Worm (Caenorhabditis elegans) whole organism, young adult: ENCODE measurements around the gene xbx-3.

Experiments used
- B0336.3 ChIP-seq: fragments of 200-800 bp; sonication (Bioruptor generic); IDR thresholded peaks from 2 replicates; pipeline ENCODE4 v1.3.6; 2022; ENCODE audit warnings: missing genetic modification characterization, missing compliant biosample characterization
- K11D2.4 ChIP-seq: fragments of 200-800 bp; sonication (Bioruptor generic); IDR thresholded peaks from 2 replicates; pipeline ENCODE4 v1.3.6; 2022; ENCODE audit warnings: missing genetic modification reagents, missing genetic modification characterization, missing compliant biosample characterization
- T07F8.4 ChIP-seq: sonication (generic microtip); optimal IDR thresholded peaks from 2 replicates; lab custom pipeline; 2016; ENCODE audit warnings: mild to moderate bottlenecking, missing genetic modification characterization, moderate library complexity, missing compliant biosample characterization
- Y79H2A.3 ChIP-seq: fragments of 200-800 bp; sonication (Bioruptor generic); conservative IDR thresholded peaks from 2 replicates; pipeline ENCODE4 v1.3.6; 2022; ENCODE audit warnings: missing genetic modification reagents, missing genetic modification characterization, missing compliant biosample characterization
- ceh-79 ChIP-seq: sonication (generic microtip); optimal IDR thresholded peaks from 2 replicates; lab custom pipeline; 2017; ENCODE audit warnings: mild to moderate bottlenecking, missing genetic modification characterization, missing compliant biosample characterization
- dpl-1 ChIP-seq: fragments of 150-350 bp; optimal IDR thresholded peaks from 2 replicates; lab custom pipeline; 2014; ENCODE audit warnings: missing biosample characterization, missing genetic modification reagents, missing genetic modification characterization
- egl-44 ChIP-seq: fragments of 200-800 bp; sonication (Bioruptor generic); IDR thresholded peaks from 2 replicates; pipeline ENCODE4 v1.3.6; 2022; ENCODE audit warnings: missing genetic modification reagents, missing genetic modification characterization, missing compliant biosample characterization
- hrde-1 ChIP-seq: sonication (generic microtip); optimal IDR thresholded peaks from 2 replicates; lab custom pipeline; 2016; ENCODE audit warnings: missing genetic modification characterization, mild to moderate bottlenecking, missing compliant biosample characterization, moderate library complexity, missing genotype, missing genetic modification reagents, borderline replicate concordance
- madf-10 ChIP-seq: sonication (generic microtip); optimal IDR thresholded peaks from 2 replicates; lab custom pipeline; 2016; ENCODE audit warnings: mild to moderate bottlenecking, missing genetic modification characterization, missing compliant biosample characterization
- mcd-1 ChIP-seq: fragments of 200-800 bp; sonication (Bioruptor generic); IDR thresholded peaks from 2 replicates; pipeline ENCODE4 v1.3.6; 2022; ENCODE audit warnings: missing genetic modification reagents, missing genetic modification characterization, missing compliant biosample characterization
- unc-62 ChIP-seq: fragments of 150-350 bp; optimal IDR thresholded peaks from 2 replicates; lab custom pipeline; 2014; ENCODE audit warnings: missing biosample characterization, missing genetic modification reagents, missing genetic modification characterization
- ztf-25 ChIP-seq: fragments of 200-800 bp; sonication (Bioruptor generic); IDR thresholded peaks from 2 replicates; pipeline ENCODE4 v1.3.6; 2022; ENCODE audit warnings: missing genetic modification reagents, missing genetic modification characterization, missing compliant biosample characterization

DNA sequence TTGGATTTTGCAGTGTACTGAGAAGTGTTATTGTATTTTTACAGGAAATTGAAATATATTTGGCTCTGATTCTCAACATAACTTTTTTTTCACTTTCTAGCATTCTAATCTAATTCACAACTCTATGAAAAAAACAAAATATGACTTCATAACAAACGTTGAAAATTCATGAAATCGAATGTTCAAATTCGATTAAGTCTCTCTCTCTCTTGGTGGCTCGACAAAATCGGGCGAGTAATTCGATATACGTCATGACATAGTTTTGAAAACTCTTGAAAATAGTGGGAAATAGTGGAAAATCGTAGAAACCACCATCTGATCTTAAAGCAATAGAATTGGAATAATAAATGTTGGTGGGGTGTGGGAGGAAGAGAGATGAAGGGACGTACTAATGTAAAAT lies 17.7 kb upstream of the xbx-3 start:
- no peak for TF ChIP-seq T07F8.4 (tag; lab: Kevin White, UChicago)
- TF ChIP-seq ceh-79 (tag; lab: Kevin White, UChicago): no peak
- no peak for TF ChIP-seq egl-44 (GFP tag; lab: Robert Waterston, UW)
- no peak for TF ChIP-seq dpl-1 (GFP tag; lab: Kevin White, UChicago)
- TF ChIP-seq ztf-25 (GFP tag; lab: Robert Waterston, UW): no peak
- no peak for TF ChIP-seq Y79H2A.3 (GFP tag; lab: Robert Waterston, UW)
- TF ChIP-seq mcd-1: no peak
- TF ChIP-seq unc-62 (GFP tag; lab: Kevin White, UChicago): no peak
- TF ChIP-seq madf-10 (tag; lab: Kevin White, UChicago): no peak
- no peak for TF ChIP-seq K11D2.4 (GFP tag; lab: Robert Waterston, UW)
- TF ChIP-seq hrde-1 (tag; lab: Kevin White, UChicago): no peak
- TF ChIP-seq B0336.3 (GFP tag; lab: Robert Waterston, UW): no peak
